Worm (Caenorhabditis elegans) whole organism, L3 larva: ENCODE data around the gene R04D3.4.

Experiments
- R02D3.7 ChIP-seq: fragments of 150-350 bp; optimal IDR thresholded peaks from 2 replicates; lab custom pipeline; 2014; ENCODE audit warnings: missing biosample characterization, missing genetic modification characterization
- ZK546.5 ChIP-seq: sonication (generic microtip); optimal IDR thresholded peaks from 2 replicates; lab custom pipeline; 2017; ENCODE audit warnings: missing biosample characterization, missing genetic modification characterization
- aly-2 ChIP-seq: fragments of 150-350 bp; optimal IDR thresholded peaks from 2 replicates; lab custom pipeline; 2014; ENCODE audit warnings: missing biosample characterization, missing genetic modification characterization
- ama-1 ChIP-seq: fragments of 150-350 bp; optimal IDR thresholded peaks from 2 replicates; lab custom pipeline; 2018
- ceh-16 ChIP-seq: sonication (generic microtip); optimal IDR thresholded peaks from 2 replicates; lab custom pipeline; 2017; ENCODE audit warnings: missing biosample characterization, missing genetic modification characterization
- ceh-28 ChIP-seq: fragments of 150-350 bp; optimal IDR thresholded peaks from 2 replicates; lab custom pipeline; 2014; ENCODE audit warnings: missing biosample characterization, missing genetic modification reagents, missing genetic modification characterization
- ceh-82 ChIP-seq: fragments of 150-350 bp; optimal IDR thresholded peaks from 2 replicates; lab custom pipeline; 2014; ENCODE audit warnings: missing biosample characterization, missing genetic modification characterization
- ceh-9 ChIP-seq: sonication (generic microtip); optimal IDR thresholded peaks from 2 replicates; lab custom pipeline; 2018; ENCODE audit warnings: missing biosample characterization, missing genetic modification characterization
- egl-27 ChIP-seq: sonication (generic microtip); optimal IDR thresholded peaks from 4 replicates; lab custom pipeline; 2017; ENCODE audit warnings: missing biosample characterization, missing genetic modification reagents, missing genetic modification characterization
- elt-1 ChIP-seq: fragments of 150-350 bp; optimal IDR thresholded peaks from 2 replicates; lab custom pipeline; 2014; ENCODE audit warnings: missing biosample characterization, missing genetic modification characterization
- elt-2 ChIP-seq: sonication (generic microtip); optimal IDR thresholded peaks from 2 replicates; lab custom pipeline; 2016; ENCODE audit warnings: missing genetic modification reagents, mild to moderate bottlenecking, missing genetic modification characterization, missing compliant biosample characterization
- elt-3 ChIP-seq, 3 experiments: fragments of 150-350 bp in 1 of 3; sonication (generic microtip) in 2 of 3; optimal IDR thresholded peaks; 2 replicates in 2 of 3; 4 replicates in 1 of 3; lab custom pipeline; 2014 to 2017; ENCODE audit warnings: missing biosample characterization in 3 of 3, missing genetic modification characterization in 3 of 3
- fkh-10 ChIP-seq: sonication (generic microtip); optimal IDR thresholded peaks from 2 replicates; lab custom pipeline; 2017; ENCODE audit warnings: missing biosample characterization, missing genetic modification reagents, missing genetic modification characterization
- fkh-2 ChIP-seq: fragments of 150-350 bp; optimal IDR thresholded peaks from 2 replicates; lab custom pipeline; 2014; ENCODE audit warnings: missing biosample characterization, missing genetic modification reagents, missing genetic modification characterization
- fos-1 ChIP-seq: fragments of 150-350 bp; optimal IDR thresholded peaks from 2 replicates; lab custom pipeline; 2014; ENCODE audit warnings: missing biosample characterization, missing genetic modification characterization
- hmg-11 ChIP-seq: sonication (generic microtip); optimal IDR thresholded peaks from 2 replicates; lab custom pipeline; 2016; ENCODE audit warnings: missing genetic modification characterization, missing compliant biosample characterization
- jun-1 ChIP-seq: fragments of 150-350 bp; optimal IDR thresholded peaks from 2 replicates; lab custom pipeline; 2014; ENCODE audit warnings: missing biosample characterization, missing genetic modification reagents, missing genetic modification characterization
- lin-15B ChIP-seq: fragments of 150-350 bp; optimal IDR thresholded peaks from 2 replicates; lab custom pipeline; 2014; ENCODE audit warnings: missing biosample characterization, missing genetic modification characterization
- lin-39 ChIP-seq: fragments of 150-350 bp; optimal IDR thresholded peaks from 2 replicates; lab custom pipeline; 2018; ENCODE audit warnings: missing biosample characterization, missing genetic modification reagents, missing genetic modification characterization
- lsy-12 ChIP-seq: sonication (generic microtip); optimal IDR thresholded peaks from 2 replicates; lab custom pipeline; 2016; ENCODE audit warnings: mild to moderate bottlenecking, missing genetic modification characterization, missing compliant biosample characterization
- mdl-1 ChIP-seq: fragments of 150-350 bp; optimal IDR thresholded peaks from 2 replicates; lab custom pipeline; 2014; ENCODE audit warnings: missing biosample characterization, missing genetic modification characterization
- mml-1 ChIP-seq: fragments of 150-350 bp; sonication (generic microtip); optimal IDR thresholded peaks from 3 replicates; lab custom pipeline; 2014; ENCODE audit warnings: missing biosample characterization, missing genetic modification characterization
- nhr-11 ChIP-seq: fragments of 150-350 bp; optimal IDR thresholded peaks from 2 replicates; lab custom pipeline; 2014; ENCODE audit warnings: missing biosample characterization, missing genetic modification characterization
- nhr-12 ChIP-seq: fragments of 150-350 bp; optimal IDR thresholded peaks from 2 replicates; lab custom pipeline; 2014; ENCODE audit warnings: missing biosample characterization, missing genetic modification characterization
- nhr-23 ChIP-seq: fragments of 150-350 bp; optimal IDR thresholded peaks from 2 replicates; lab custom pipeline; 2014; ENCODE audit warnings: missing biosample characterization, missing genetic modification reagents, missing genetic modification characterization
- nhr-25 ChIP-seq: sonication (generic microtip); optimal IDR thresholded peaks from 2 replicates; lab custom pipeline; 2017; ENCODE audit warnings: missing biosample characterization, missing genetic modification characterization
- nhr-28 ChIP-seq: fragments of 150-350 bp; optimal IDR thresholded peaks from 2 replicates; lab custom pipeline; 2014; ENCODE audit warnings: missing biosample characterization, missing genetic modification characterization
- nhr-43 ChIP-seq: sonication (generic microtip); optimal IDR thresholded peaks from 2 replicates; lab custom pipeline; 2016; ENCODE audit warnings: mild to moderate bottlenecking, missing genetic modification characterization, missing compliant biosample characterization; ENCODE audit not compliant: poor library complexity, severe bottlenecking
- nhr-67 ChIP-seq: fragments of 150-350 bp; optimal IDR thresholded peaks from 2 replicates; lab custom pipeline; 2014; ENCODE audit warnings: missing biosample characterization, missing genetic modification characterization
- nhr-76 ChIP-seq: fragments of 150-350 bp; sonication (generic microtip); optimal IDR thresholded peaks from 5 replicates; lab custom pipeline; 2014; ENCODE audit warnings: missing biosample characterization, missing genetic modification characterization
- pha-4 ChIP-seq: fragments of 150-350 bp; optimal IDR thresholded peaks from 2 replicates; lab custom pipeline; 2014; ENCODE audit warnings: missing biosample characterization, missing genetic modification reagents, missing genetic modification characterization
- pqm-1 ChIP-seq: fragments of 150-350 bp; optimal IDR thresholded peaks from 2 replicates; lab custom pipeline; 2017; ENCODE audit warnings: missing biosample characterization, missing genetic modification characterization, inconsistent platforms
- sea-2 ChIP-seq: fragments of 150-350 bp; sonication (generic microtip); optimal IDR thresholded peaks from 4 replicates; lab custom pipeline; 2014; ENCODE audit warnings: missing biosample characterization, missing genetic modification reagents, missing genetic modification characterization
- skn-1 ChIP-seq: fragments of 150-350 bp; optimal IDR thresholded peaks from 2 replicates; lab custom pipeline; 2014; ENCODE audit warnings: missing biosample characterization, missing genetic modification characterization
- snpc-4 ChIP-seq: fragments of 150-350 bp; optimal IDR thresholded peaks from 2 replicates; lab custom pipeline; 2014; ENCODE audit warnings: missing biosample characterization, missing genetic modification characterization
- tbx-2 ChIP-seq: sonication (generic microtip); optimal IDR thresholded peaks from 2 replicates; lab custom pipeline; 2016; ENCODE audit warnings: mild to moderate bottlenecking, missing genetic modification characterization, missing compliant biosample characterization
- unc-39 ChIP-seq: sonication (generic microtip); optimal IDR thresholded peaks from 4 replicates; lab custom pipeline; 2017; ENCODE audit warnings: missing biosample characterization, missing genetic modification characterization
- zag-1 ChIP-seq: fragments of 150-350 bp; optimal IDR thresholded peaks from 2 replicates; lab custom pipeline; 2014; ENCODE audit warnings: missing biosample characterization, missing genetic modification characterization
- ztf-11 ChIP-seq: fragments of 150-350 bp; optimal IDR thresholded peaks from 2 replicates; lab custom pipeline; 2014; ENCODE audit warnings: missing biosample characterization, missing genetic modification characterization
- ztf-4 ChIP-seq: fragments of 150-350 bp; optimal IDR thresholded peaks from 2 replicates; lab custom pipeline; 2014; ENCODE audit warnings: missing biosample characterization, missing genetic modification characterization

The R04D3.4 gene

DNA sequence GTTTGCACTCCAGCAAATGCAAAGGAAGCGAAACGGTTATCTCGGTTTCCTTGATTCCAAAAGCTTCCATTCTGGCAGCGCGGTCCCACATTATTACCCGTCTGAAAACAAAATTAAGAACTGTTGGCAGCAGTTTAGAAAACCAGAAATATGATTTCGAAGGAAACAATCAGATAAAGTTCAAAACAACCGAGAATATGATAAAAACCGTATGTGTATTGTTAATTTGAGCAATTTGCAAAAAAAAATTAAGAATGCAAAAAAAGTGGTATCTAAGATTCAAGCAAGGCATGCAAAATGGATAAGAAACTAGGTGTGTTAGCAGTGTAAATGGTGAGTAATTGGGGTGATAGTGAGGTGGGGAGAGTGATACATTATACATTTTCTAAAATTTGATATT, at the start of gene R04D3.4:
Gene R04D3.4 (minus strand): TSS at position 101 of the 400 bp plus-strand sequence.
- TF ChIP-seq lsy-12 (tag; lab: Kevin White, UChicago) (no peak), egl-27 (tag; lab: Kevin White, UChicago) (no peak), nhr-23 (tag; lab: Kevin White, UChicago) (no peak), fos-1 (tag; lab: Kevin White, UChicago) (no peak)
- TF ChIP-seq, all 47 proteins: peak for 0

DNA sequence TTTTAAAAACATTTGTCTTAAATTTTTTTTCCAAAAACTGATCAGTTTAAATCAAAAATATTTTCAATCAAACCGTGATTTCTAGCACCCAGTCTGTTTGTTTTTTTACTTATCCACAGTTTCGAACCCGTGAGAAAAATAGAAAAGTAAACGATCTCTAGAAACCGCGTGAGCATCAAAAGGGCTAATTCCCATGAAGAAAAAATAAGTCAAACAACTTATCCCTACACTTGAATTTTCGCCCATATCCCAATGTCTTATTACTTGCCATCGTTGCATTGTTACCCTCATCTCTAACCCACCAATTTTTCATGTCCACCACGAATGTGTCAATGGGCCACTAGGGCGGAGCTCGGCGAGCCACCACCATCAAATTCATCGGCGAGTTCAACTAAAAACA, 49.1 kb upstream of the R04D3.4 start, which contains the start of gene ptr-24:
Gene ptr-24 (plus strand): TSS at position 301 of the 400 bp plus-strand sequence.
- no peak for TF ChIP-seq R02D3.7 (tag; lab: Kevin White, UChicago)
- no peak for TF ChIP-seq ama-1 (lab: Kevin White, UChicago)
- TF ChIP-seq skn-1 (tag; lab: Kevin White, UChicago): no peak
- no peak for TF ChIP-seq ceh-9 (tag; lab: Kevin White, UChicago)
- TF ChIP-seq ceh-28 (tag; lab: Kevin White, UChicago): no peak
- no peak for TF ChIP-seq mml-1 (tag; lab: Kevin White, UChicago)
- no peak for TF ChIP-seq nhr-76 (tag; lab: Kevin White, UChicago)
- no peak for TF ChIP-seq nhr-67 (tag; lab: Kevin White, UChicago)
- TF ChIP-seq elt-1: no peak
- no peak for TF ChIP-seq elt-3 (tag; optimal IDR thresholded peaks at IDR 0.05; lab: Kevin White, UChicago)
- no peak for TF ChIP-seq fkh-10 (GFP tag; lab: Kevin White, UChicago)

DNA sequence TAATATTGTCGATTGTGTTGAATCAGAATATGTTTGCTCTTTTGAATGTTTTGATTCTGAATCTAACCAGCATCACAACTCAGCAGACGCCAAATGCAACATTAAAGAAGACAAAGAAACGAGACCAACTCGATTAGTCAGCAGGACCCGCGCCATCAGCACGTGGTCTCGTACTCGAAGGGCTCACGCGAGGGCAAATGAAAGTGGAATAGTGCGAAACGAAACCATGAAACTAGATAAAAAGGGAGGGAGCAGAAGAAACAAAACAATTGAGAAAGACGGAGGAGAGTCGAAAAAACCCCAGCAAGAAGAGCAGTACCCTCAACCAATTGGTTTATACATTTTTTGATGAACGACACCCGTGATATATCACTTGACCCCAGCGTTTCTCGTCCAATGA, 48.4 kb upstream of the R04D3.4 start:
- TF ChIP-seq lin-39 (tag; lab: Kevin White, UChicago): peak; percentile 44
- TF ChIP-seq ceh-28 (tag; lab: Kevin White, UChicago): no peak
- TF ChIP-seq, all 47 proteins: peak for 1

DNA sequence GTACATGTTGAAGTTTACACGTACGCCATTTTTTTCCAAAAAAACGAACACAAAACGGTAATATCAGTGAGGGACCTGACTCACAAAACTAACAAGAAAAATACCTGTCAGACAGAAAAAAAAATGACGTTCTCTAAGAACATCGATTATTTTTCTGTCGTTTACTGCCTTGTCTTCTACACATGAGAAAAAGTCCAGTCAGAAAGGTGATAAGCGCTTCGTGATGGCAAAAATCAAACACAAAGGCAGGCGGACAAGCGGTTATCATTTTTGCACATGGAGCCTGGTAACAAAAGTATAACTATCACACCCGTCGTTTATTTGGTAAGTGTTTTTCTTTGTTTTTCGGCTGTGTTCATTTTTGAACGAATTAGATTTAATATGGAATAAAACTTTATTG, 45.2 kb upstream of the R04D3.4 start, which contains the start of gene F46G10.4:
Gene F46G10.4 (plus strand): TSS at position 212 of the 400 bp plus-strand sequence.
- no peak for TF ChIP-seq sea-2 (GFP tag; lab: Kevin White, UChicago)
- no peak for TF ChIP-seq aly-2 (tag; lab: Kevin White, UChicago)
- peak; percentile 14 for TF ChIP-seq pha-4
- TF ChIP-seq elt-2 (tag; lab: Kevin White, UChicago): peak; percentile 82
- TF ChIP-seq pqm-1 (tag; lab: Kevin White, UChicago): peak; percentile 88
- TF ChIP-seq skn-1 (tag; lab: Kevin White, UChicago): no peak

DNA sequence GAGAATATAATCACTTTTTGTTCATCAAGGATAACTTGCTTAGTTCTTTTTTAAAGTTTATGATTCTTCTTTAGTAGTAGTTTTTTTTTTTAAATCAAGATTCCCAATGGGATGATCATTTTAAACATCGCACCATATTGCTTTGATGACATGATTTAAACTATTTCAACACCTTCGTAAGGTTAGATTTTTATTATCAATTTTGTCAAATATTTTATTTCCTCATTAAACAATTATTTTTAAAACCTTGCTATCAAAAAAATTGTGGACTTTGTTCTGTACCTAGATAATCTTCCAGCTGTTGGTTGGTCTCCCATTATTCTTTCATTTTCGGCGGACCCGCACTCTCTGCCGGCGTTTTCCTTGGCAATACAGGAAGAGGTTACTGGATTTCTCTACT, 42.8 kb upstream of the R04D3.4 start, which contains the start of gene sir-2.3:
Gene sir-2.3 (plus strand): TSS at position 301 of the 400 bp plus-strand sequence.
- TF ChIP-seq ztf-4 (tag; lab: Kevin White, UChicago): no peak
- TF ChIP-seq zag-1 (tag; lab: Kevin White, UChicago): no peak
- TF ChIP-seq nhr-12 (tag; lab: Kevin White, UChicago): no peak
- no peak for TF ChIP-seq nhr-76 (tag; lab: Kevin White, UChicago)
- no peak for TF ChIP-seq unc-39 (tag; lab: Kevin White, UChicago)
- TF ChIP-seq nhr-28 (tag; lab: Kevin White, UChicago): no peak
- no peak for TF ChIP-seq hmg-11 (tag; lab: Kevin White, UChicago)
- no peak for TF ChIP-seq ama-1 (lab: Kevin White, UChicago)
- no peak for TF ChIP-seq ztf-11
- TF ChIP-seq ceh-16 (tag; lab: Kevin White, UChicago): no peak
- no peak for TF ChIP-seq fkh-10 (GFP tag; lab: Kevin White, UChicago)
- no peak for TF ChIP-seq jun-1 (tag; lab: Kevin White, UChicago)
- TF ChIP-seq fos-1 (tag; lab: Kevin White, UChicago): no peak
- no peak for TF ChIP-seq nhr-43 (tag; lab: Kevin White, UChicago)
- no peak for TF ChIP-seq snpc-4
- no peak for TF ChIP-seq pqm-1 (tag; lab: Kevin White, UChicago)

DNA sequence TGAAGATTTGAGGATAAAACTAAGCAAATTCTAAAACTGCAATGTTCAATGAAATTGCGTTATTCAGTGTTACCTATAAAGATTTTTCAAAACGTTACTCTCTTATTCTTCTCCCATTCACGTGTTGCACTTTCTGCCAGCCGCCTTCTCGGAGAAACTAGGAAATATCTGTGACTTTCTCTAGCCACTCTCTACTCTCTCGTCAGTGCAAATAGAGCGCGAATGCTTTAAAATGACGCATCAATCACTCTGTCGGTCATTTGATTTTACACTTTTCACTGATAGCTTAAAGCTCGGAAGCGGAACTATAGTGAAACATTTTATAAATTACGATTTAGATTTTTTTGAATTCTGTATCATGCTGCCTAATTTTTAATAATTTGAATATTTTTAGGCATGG, 40.3 kb upstream of the R04D3.4 start:
- TF ChIP-seq nhr-43 (tag; lab: Kevin White, UChicago) (peak; percentile 38), ceh-9 (tag; lab: Kevin White, UChicago) (no peak), ceh-82 (tag; lab: Kevin White, UChicago) (no peak), nhr-11 (tag; lab: Kevin White, UChicago) (peak; percentile 52), unc-39 (tag; lab: Kevin White, UChicago) (no peak), elt-2 (tag; lab: Kevin White, UChicago) (peak; percentile 45), lin-15B (tag; lab: Kevin White, UChicago) (peak; percentile 78), nhr-25 (peak; percentile 84), fkh-2 (tag; lab: Kevin White, UChicago) (no peak), ztf-4 (tag; lab: Kevin White, UChicago) (no peak), mdl-1 (peak; percentile 74), elt-3 (tag; optimal IDR thresholded peaks at IDR 0.05; lab: Kevin White, UChicago) (peak in 1 of 3 experiments; percentile 5), nhr-23 (tag; lab: Kevin White, UChicago) (peak; percentile 88), snpc-4 (peak; percentile 64), zag-1 (tag; lab: Kevin White, UChicago) (no peak), skn-1 (tag; lab: Kevin White, UChicago) (no peak), nhr-12 (tag; lab: Kevin White, UChicago) (no peak), tbx-2 (peak; percentile 28), ZK546.5 (tag; lab: Kevin White, UChicago) (no peak), egl-27 (tag; lab: Kevin White, UChicago) (no peak), nhr-28 (tag; lab: Kevin White, UChicago) (no peak), jun-1 (tag; lab: Kevin White, UChicago) (peak; percentile 83), nhr-67 (tag; lab: Kevin White, UChicago) (no peak), ceh-16 (tag; lab: Kevin White, UChicago) (no peak), lsy-12 (tag; lab: Kevin White, UChicago) (no peak), lin-39 (tag; lab: Kevin White, UChicago) (peak; percentile 98)
